Fruit fly (Drosophila melanogaster) whole organism: ENCODE results near the gene Ir7e.

Source experiments
- CG8478 ChIP-seq: fragments of >200 bp; optimal IDR thresholded peaks from 2 replicates; lab custom pipeline; 2018; ENCODE audit warnings: inconsistent platforms
- Dll ChIP-seq: fragments of >200 bp; optimal IDR thresholded peaks from 2 replicates; lab custom pipeline; 2017
- EcR ChIP-seq, 2 experiments: fragments of >200 bp; optimal IDR thresholded peaks; 2 replicates each; lab custom pipeline; 2017; ENCODE audit warnings: missing biosample characterization in 2 of 2, missing genetic modification characterization in 2 of 2, missing genetic modification reagents in 2 of 2
- pan ChIP-seq: fragments of >200 bp; optimal IDR thresholded peaks from 2 replicates; lab custom pipeline; 2017
- psq ChIP-seq: fragments of >200 bp; optimal IDR thresholded peaks from 2 replicates; lab custom pipeline; 2017
- usp ChIP-seq: fragments of >200 bp; optimal IDR thresholded peaks from 2 replicates; lab custom pipeline; 2017; ENCODE audit warnings: missing biosample characterization, missing genetic modification characterization, mixed read lengths

dm6 chrX:7901153-7902038 lies 19.9 kb upstream of the Ir7e start, which contains the start of the genes RpS6 and bys:
- TF ChIP-seq psq = no peak
- no peak for TF ChIP-seq pan
- no peak for TF ChIP-seq CG8478 (lab: Kevin White, UChicago)
- no peak for TF ChIP-seq Dll (lab: Kevin White, UChicago)
- no peak for TF ChIP-seq usp (GFP tag; lab: Kevin White, UChicago)
- no peak for TF ChIP-seq EcR (GFP tag; optimal IDR thresholded peaks at IDR 0.05; lab: Kevin White, UChicago)
